Fruit fly (Drosophila melanogaster): ENCODE measurements around the gene CG32639.

- TF ChIP-seq insv (optimal IDR thresholded peaks at IDR 0.05) (no peak), Myc (optimal IDR thresholded peaks at IDR 0.05) (no peak), Sin3A (optimal IDR thresholded peaks at IDR 0.05) (no peak), h (optimal IDR thresholded peaks at IDR 0.05) (no peak)
These were observed 44.4 kb upstream of the CG32639 start for dm6 chrX:13280738-13281137.
